Worm (Caenorhabditis elegans) whole organism, early embryonic: ENCODE measurements around the gene T19C3.2.

Experiments used
- aly-1 ChIP-seq: sonication (generic microtip); optimal IDR thresholded peaks from 2 replicates; lab custom pipeline; 2016; ENCODE audit warnings: missing genetic modification characterization, missing compliant biosample characterization
- ama-1 ChIP-seq: fragments of 150-350 bp; optimal IDR thresholded peaks from 2 replicates; lab custom pipeline; 2014
- ets-7 ChIP-seq: sonication (generic microtip); optimal IDR thresholded peaks from 2 replicates; lab custom pipeline; 2016; ENCODE audit warnings: missing genotype, missing genetic modification characterization, missing compliant biosample characterization
- hmbx-1 ChIP-seq: sonication (generic microtip); optimal IDR thresholded peaks from 2 replicates; lab custom pipeline; 2016; ENCODE audit warnings: mild to moderate bottlenecking, missing genetic modification characterization, missing compliant biosample characterization
- pes-1 ChIP-seq: fragments of 200-800 bp; sonication (Bioruptor generic); IDR thresholded peaks from 2 replicates; pipeline ENCODE4 v1.3.6; 2022; ENCODE audit warnings: missing genetic modification reagents, missing genetic modification characterization, missing compliant biosample characterization
- tbx-11 ChIP-seq: fragments of 200-800 bp; sonication (Bioruptor generic); IDR thresholded peaks from 2 replicates; pipeline ENCODE4 v1.3.6; 2022; ENCODE audit warnings: missing genetic modification characterization, missing compliant biosample characterization
- tra-4 ChIP-seq: sonication (generic microtip); optimal IDR thresholded peaks from 2 replicates; lab custom pipeline; 2017; ENCODE audit warnings: missing genetic modification characterization, missing compliant biosample characterization

DNA sequence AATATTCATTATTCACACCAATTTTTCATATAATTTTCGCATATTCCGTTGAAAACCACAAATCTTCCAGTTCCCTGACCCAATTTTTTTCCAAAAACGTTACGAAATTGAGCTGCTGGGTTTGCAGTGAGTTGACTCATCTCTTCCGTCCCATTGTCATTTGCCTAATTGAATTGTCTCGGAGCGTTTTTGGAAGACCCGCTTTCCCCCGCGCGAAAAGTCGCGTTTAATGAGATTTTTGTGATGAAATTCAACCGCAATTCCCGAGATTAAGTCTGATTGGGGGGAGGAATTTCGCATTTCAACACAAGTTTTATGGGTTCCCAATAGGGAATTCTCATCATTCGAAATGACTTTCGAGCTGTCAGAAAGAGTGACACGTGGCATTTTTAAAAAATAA is 5.5 kb downstream of the T19C3.2 start:
- no peak for TF ChIP-seq tbx-11
- TF ChIP-seq tra-4 (tag; lab: Kevin White, UChicago), result no peak
- no peak for TF ChIP-seq aly-1 (tag; lab: Kevin White, UChicago)
- no peak for TF ChIP-seq pes-1 (GFP tag; lab: Robert Waterston, UW)
- TF ChIP-seq ama-1 (lab: Kevin White, UChicago), result no peak
- TF ChIP-seq ets-7, result no peak
- TF ChIP-seq hmbx-1 (tag; lab: Kevin White, UChicago), result no peak
